Worm (Caenorhabditis elegans): ENCODE results near the gene swt-3.

- TF ChIP-seq ceh-28 (tag; optimal IDR thresholded peaks at IDR 0.05) = no peak
- TF ChIP-seq skn-1 (tag; optimal IDR thresholded peaks at IDR 0.05) = no peak
- TF ChIP-seq snpc-4 (tag; optimal IDR thresholded peaks at IDR 0.05) = no peak
- TF ChIP-seq unc-62 (GFP tag; optimal IDR thresholded peaks at IDR 0.05 in 1 of 2) = peak in 1 of 2 experiments; percentile 92
- TF ChIP-seq unc-62 (tag; optimal IDR thresholded peaks at IDR 0.05) = no peak
- TF ChIP-seq snpc-1.2 (GFP tag; IDR thresholded peaks at IDR 0.05) = no peak
- peak in 1 of 2 experiments; percentile 85 for TF ChIP-seq lsy-2 (tag; optimal IDR thresholded peaks at IDR 0.05)
- TF ChIP-seq mdl-1 (tag; optimal IDR thresholded peaks at IDR 0.05) = peak in 1 of 2 experiments; percentile 8
- TF ChIP-seq pha-4 (GFP tag; IDR thresholded peaks at IDR 0.05) = no peak
- TF ChIP-seq pha-4 (tag; optimal IDR thresholded peaks at IDR 0.05) = no peak
- no peak for TF ChIP-seq mxl-3 (GFP tag; optimal IDR thresholded peaks at IDR 0.05)
- TF ChIP-seq mes-2 (tag; optimal IDR thresholded peaks at IDR 0.05; ENCODE audit: poor library complexity, severe bottlenecking) = peak; percentile 87
- TF ChIP-seq dpl-1 (GFP tag; optimal IDR thresholded peaks at IDR 0.05) = peak; percentile 96
Observed at ce11 chrIV:10734527-10735436, 45.7 kb downstream of the swt-3 start, which contains the start of the genes orc-5 and cyb-1.

Measured in whole organism, L4 larva.